Fruit fly (Drosophila melanogaster) whole organism, embryonic: ENCODE results near the gene RpS20.

Experiments
- ATbp ChIP-seq: fragments of 200-800 bp; sonication (Bioruptor generic); optimal IDR thresholded peaks from 2 replicates; lab custom pipeline; 2017; ENCODE audit warnings: missing biosample characterization, mild to moderate bottlenecking, missing genetic modification characterization, missing genetic modification reagents
- Abd-B ChIP-seq: fragments of 200-800 bp; sonication (Bioruptor generic); optimal IDR thresholded peaks from 2 replicates; lab custom pipeline; 2018; ENCODE audit warnings: missing biosample characterization, mild to moderate bottlenecking, missing genetic modification characterization, moderate library complexity
- Atf3 ChIP-seq: fragments of 200-800 bp; sonication (Bioruptor generic); optimal IDR thresholded peaks from 3 replicates; lab custom pipeline; 2016; ENCODE audit warnings: missing biosample characterization, missing genetic modification characterization
- Atf6 ChIP-seq: fragments of 200-800 bp; sonication (Bioruptor generic); IDR thresholded peaks from 2 replicates; pipeline ENCODE4 v1.3.6; 2022; ENCODE audit warnings: missing biosample characterization, missing genetic modification characterization
- Awh ChIP-seq: fragments of 200-800 bp; sonication (Bioruptor generic); IDR thresholded peaks from 2 replicates; pipeline ENCODE4, ENCODE4 v1.3.6; 2022; ENCODE audit warnings: missing biosample characterization, missing genetic modification characterization
- Bdp1 ChIP-seq: fragments of 200-800 bp; sonication (Bioruptor generic); optimal IDR thresholded peaks from 3 replicates; lab custom pipeline; 2016; ENCODE audit warnings: missing biosample characterization, missing genetic modification characterization
- CG10431 ChIP-seq: fragments of 200-800 bp; sonication (Bioruptor generic); optimal IDR thresholded peaks from 3 replicates; lab custom pipeline; 2018; ENCODE audit warnings: missing biosample characterization, mild to moderate bottlenecking, missing genetic modification characterization
- CG10543 ChIP-seq: fragments of 200-800 bp; sonication (Bioruptor generic); optimal IDR thresholded peaks from 3 replicates; lab custom pipeline; 2017; ENCODE audit warnings: missing biosample characterization, mild to moderate bottlenecking, missing genetic modification characterization, moderate library complexity
- CG14710 ChIP-seq: fragments of 200-800 bp; sonication (Bioruptor generic); optimal IDR thresholded peaks from 3 replicates; lab custom pipeline; 2019; ENCODE audit warnings: missing biosample characterization, mild to moderate bottlenecking, missing genetic modification characterization, moderate library complexity
- CG15514 ChIP-seq: fragments of 200-800 bp; sonication (Bioruptor generic); optimal IDR thresholded peaks from 3 replicates; lab custom pipeline; 2017; ENCODE audit warnings: missing biosample characterization, missing genetic modification characterization, mild to moderate bottlenecking, moderate library complexity, missing genetic modification reagents
- CG32532 ChIP-seq: fragments of 200-800 bp; sonication (Bioruptor generic); IDR thresholded peaks from 2 replicates; pipeline ENCODE4 v1.3.6; 2022; ENCODE audit warnings: missing biosample characterization, missing genetic modification characterization
- CG3281 ChIP-seq: fragments of 200-800 bp; sonication (Bioruptor generic); optimal IDR thresholded peaks from 3 replicates; lab custom pipeline; 2017; ENCODE audit warnings: missing biosample characterization, mild to moderate bottlenecking, missing genetic modification characterization
- CG3407 ChIP-seq: fragments of 200-800 bp; sonication (Bioruptor generic); optimal IDR thresholded peaks from 2 replicates; lab custom pipeline; 2018; ENCODE audit warnings: missing biosample characterization, mild to moderate bottlenecking, missing genetic modification characterization
- CG34376 ChIP-seq: fragments of 200-800 bp; sonication (Bioruptor generic); optimal IDR thresholded peaks from 2 replicates; lab custom pipeline; 2018; ENCODE audit warnings: missing biosample characterization, mild to moderate bottlenecking, missing genetic modification characterization
- CG8089 ChIP-seq: fragments of 200-800 bp; sonication (Bioruptor generic); optimal IDR thresholded peaks from 3 replicates; lab custom pipeline; 2016; ENCODE audit warnings: missing biosample characterization, missing genetic modification characterization
- CG8359 ChIP-seq: fragments of 200-800 bp; sonication (Bioruptor generic); optimal IDR thresholded peaks from 2 replicates; lab custom pipeline; 2017; ENCODE audit warnings: missing biosample characterization, mild to moderate bottlenecking, missing genetic modification characterization, borderline replicate concordance
- CG9932 ChIP-seq: fragments of 200-800 bp; sonication (Bioruptor generic); IDR thresholded peaks from 2 replicates; pipeline ENCODE4 v1.3.6; 2022; ENCODE audit warnings: missing biosample characterization, missing genetic modification characterization
- Camta ChIP-seq: fragments of 200-800 bp; sonication (Bioruptor generic); optimal IDR thresholded peaks from 2 replicates; lab custom pipeline; 2016; ENCODE audit warnings: missing biosample characterization, missing genetic modification characterization
- Deaf1 ChIP-seq: fragments of 200-800 bp; optimal IDR thresholded peaks from 3 replicates; lab custom pipeline; 2019; ENCODE audit warnings: missing biosample characterization, mild to moderate bottlenecking, missing genetic modification characterization, moderate library complexity
- Dek ChIP-seq: fragments of 200-800 bp; sonication (Bioruptor generic); optimal IDR thresholded peaks from 3 replicates; lab custom pipeline; 2019; ENCODE audit warnings: missing biosample characterization, mild to moderate bottlenecking, missing genetic modification characterization, moderate library complexity
- Ets65A ChIP-seq: fragments of 200-800 bp; sonication (Bioruptor generic); peaks from one replicate; lab custom pipeline; 2016; ENCODE audit warnings: missing biosample characterization, missing genetic modification characterization
- Ets97D ChIP-seq: fragments of 200-800 bp; sonication (Bioruptor generic); optimal IDR thresholded peaks from 3 replicates; lab custom pipeline; 2016; ENCODE audit warnings: missing biosample characterization, missing genetic modification characterization
- Fer1 ChIP-seq: fragments of 200-800 bp; sonication (Bioruptor generic); optimal IDR thresholded peaks from 2 replicates; lab custom pipeline; 2017; ENCODE audit warnings: missing biosample characterization, mild to moderate bottlenecking, missing genetic modification characterization
- Hand ChIP-seq: fragments of 200-800 bp; sonication (Bioruptor generic); optimal IDR thresholded peaks from 2 replicates; lab custom pipeline; 2017; ENCODE audit warnings: mild to moderate bottlenecking, missing biosample characterization, missing genetic modification reagents, missing genetic modification characterization
- Lpt ChIP-seq: fragments of >200 bp; optimal IDR thresholded peaks from 2 replicates; lab custom pipeline; 2018; ENCODE audit warnings: missing biosample characterization, missing genetic modification characterization
- Side ChIP-seq: fragments of 200-800 bp; sonication (Bioruptor generic); optimal IDR thresholded peaks from 2 replicates; lab custom pipeline; 2016; ENCODE audit warnings: missing biosample characterization, missing genetic modification characterization
- Sry-β ChIP-seq: fragments of 200-800 bp; sonication (Bioruptor generic); optimal IDR thresholded peaks from 2 replicates; lab custom pipeline; 2018; ENCODE audit warnings: missing biosample characterization, mild to moderate bottlenecking, missing genetic modification characterization, moderate library complexity
- al ChIP-seq: fragments of 200-800 bp; sonication (Bioruptor generic); IDR thresholded peaks from 2 replicates; pipeline ENCODE4 v1.3.6; 2022; ENCODE audit warnings: missing biosample characterization, missing genetic modification characterization
- ap ChIP-seq: fragments of 200-800 bp; sonication (Bioruptor generic); IDR thresholded peaks from 2 replicates; pipeline ENCODE4 v1.3.6; 2022; ENCODE audit warnings: missing biosample characterization, missing genetic modification characterization
- ase ChIP-seq: fragments of 200-800 bp; sonication (Bioruptor generic); IDR thresholded peaks from 3 replicates; pipeline ENCODE4 v1.3.6; 2022; ENCODE audit warnings: missing biosample characterization, missing genetic modification characterization
- ash1 ChIP-seq: fragments of 200-800 bp; sonication (Bioruptor generic); optimal IDR thresholded peaks from 2 replicates; lab custom pipeline; 2018; ENCODE audit warnings: missing biosample characterization, mild to moderate bottlenecking, missing genetic modification characterization
- br ChIP-seq: fragments of >200 bp; optimal IDR thresholded peaks from 2 replicates; lab custom pipeline; 2017
- eve ChIP-seq, 2 experiments: fragments of >200 bp; optimal IDR thresholded peaks; 2 replicates each; lab custom pipeline; 2017; ENCODE audit warnings: missing biosample characterization in 2 of 2, missing genetic modification characterization in 2 of 2
- exex ChIP-seq: fragments of 200-800 bp; sonication (Bioruptor generic); optimal IDR thresholded peaks from 4 replicates; lab custom pipeline; 2018; ENCODE audit warnings: missing biosample characterization, mild to moderate bottlenecking, missing genetic modification characterization, moderate library complexity
- fru ChIP-seq: fragments of >200 bp; optimal IDR thresholded peaks from 2 replicates; lab custom pipeline; 2017
- ftz-f1 ChIP-seq: fragments of 200-800 bp; sonication (Bioruptor generic); optimal IDR thresholded peaks from 2 replicates; lab custom pipeline; 2016; ENCODE audit warnings: missing biosample characterization, missing genetic modification characterization
- gce ChIP-seq: fragments of 200-800 bp; sonication (Bioruptor generic); IDR thresholded peaks from 3 replicates; pipeline ENCODE4 v1.3.6; 2022; ENCODE audit warnings: missing biosample characterization, missing genetic modification characterization
- gcm2 ChIP-seq: fragments of 200-800 bp; sonication (Bioruptor generic); optimal IDR thresholded peaks from 2 replicates; lab custom pipeline; 2016; ENCODE audit warnings: missing biosample characterization, missing genetic modification characterization
- gro ChIP-seq: fragments of 200-800 bp; sonication (Bioruptor generic); optimal IDR thresholded peaks from 2 replicates; lab custom pipeline; 2016; ENCODE audit warnings: missing biosample characterization, missing genetic modification characterization
- ham ChIP-seq: fragments of 200-800 bp; sonication (Bioruptor generic); IDR thresholded peaks from 2 replicates; pipeline ENCODE4 v1.3.6; 2022; ENCODE audit warnings: missing biosample characterization, missing genetic modification characterization
- ind ChIP-seq: fragments of 200-800 bp; sonication (Bioruptor generic); optimal IDR thresholded peaks from 3 replicates; lab custom pipeline; 2016; ENCODE audit warnings: missing biosample characterization, missing genetic modification characterization
- insv ChIP-seq, 2 experiments: fragments of 200-800 bp; sonication (Bioruptor generic); optimal IDR thresholded peaks; 3 replicates each; lab custom pipeline; 2016 to 2018; ENCODE audit warnings: missing biosample characterization in 2 of 2, missing genetic modification characterization in 2 of 2
- inv ChIP-seq: fragments of 200-800 bp; sonication (Bioruptor generic); IDR thresholded peaks from 2 replicates; pipeline ENCODE4 v1.3.6; 2022; ENCODE audit warnings: missing biosample characterization, missing genetic modification characterization; ENCODE audit not compliant: partially characterized antibody
- ken ChIP-seq: fragments of 200-800 bp; sonication (Bioruptor generic); IDR thresholded peaks from 3 replicates; pipeline ENCODE4 v1.3.6; 2022; ENCODE audit warnings: missing biosample characterization, missing genetic modification characterization
- lab ChIP-seq: fragments of 200-800 bp; sonication (Bioruptor generic); optimal IDR thresholded peaks from 3 replicates; lab custom pipeline; 2017; ENCODE audit warnings: missing biosample characterization, missing genetic modification characterization, mild to moderate bottlenecking, moderate library complexity, missing genetic modification reagents
- nau ChIP-seq: fragments of 200-800 bp; sonication (Bioruptor generic); optimal IDR thresholded peaks from 3 replicates; lab custom pipeline; 2017; ENCODE audit warnings: missing biosample characterization, mild to moderate bottlenecking, missing genetic modification characterization, missing genetic modification reagents
- nom ChIP-seq: fragments of 200-800 bp; sonication (Bioruptor generic); optimal IDR thresholded peaks from 2 replicates; lab custom pipeline; 2017; ENCODE audit warnings: missing biosample characterization, missing genetic modification characterization, mild to moderate bottlenecking, moderate library complexity, missing genetic modification reagents
- pfk ChIP-seq: fragments of 200-800 bp; sonication (Bioruptor generic); optimal IDR thresholded peaks from 2 replicates; lab custom pipeline; 2018; ENCODE audit warnings: missing biosample characterization, mild to moderate bottlenecking, missing genetic modification characterization, moderate library complexity
- slp2 ChIP-seq: fragments of 200-800 bp; sonication (Bioruptor generic); optimal IDR thresholded peaks from 2 replicates; lab custom pipeline; 2016; ENCODE audit warnings: missing biosample characterization, missing genetic modification characterization
- yki ChIP-seq: fragments of >200 bp; optimal IDR thresholded peaks from 3 replicates; lab custom pipeline; 2018
- zen ChIP-seq: fragments of 200-800 bp; sonication (Bioruptor generic); optimal IDR thresholded peaks from 3 replicates; lab custom pipeline; 2018; ENCODE audit warnings: missing biosample characterization, mild to moderate bottlenecking, missing genetic modification characterization, moderate library complexity

RpS20 gene

DNA sequence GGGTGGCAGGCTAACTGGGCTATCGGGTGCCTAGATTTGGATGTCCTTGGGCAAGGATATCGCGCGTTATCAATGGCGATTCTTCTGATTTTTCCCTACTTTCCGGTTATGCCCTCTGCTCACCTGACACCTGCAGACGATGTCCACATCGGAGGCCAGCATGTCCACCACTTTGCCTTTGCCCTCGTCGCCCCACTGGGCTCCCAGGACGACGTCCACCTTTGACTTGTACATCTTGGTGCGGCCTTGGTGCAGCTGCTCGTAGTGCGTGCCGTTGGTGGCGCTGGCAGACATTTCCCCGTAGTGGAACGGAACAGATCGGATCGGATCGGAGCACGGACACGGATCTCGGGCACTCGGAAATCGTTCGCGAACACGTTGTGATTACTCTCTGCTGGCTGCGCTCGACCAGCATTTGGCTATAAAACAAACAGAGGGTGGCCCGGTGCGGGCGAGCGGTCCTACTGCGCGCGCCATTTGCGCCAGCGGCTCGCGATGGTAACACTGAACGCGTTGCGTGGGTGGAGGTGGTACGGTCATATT, 8.2 kb downstream of the RpS20 start, which contains the start of gene Adss (continued):
- TF ChIP-seq ham (GFP tag; lab: Robert Waterston, UW) (no peak), CG8359 (peak; percentile 3), CG32532 (GFP tag; lab: Robert Waterston, UW) (peak; percentile 60), lab (GFP tag; lab: Kevin White, UChicago) (peak; percentile 63), CG14710 (tag; lab: Kevin White, UChicago) (peak; percentile 21), ase (GFP tag; lab: Robert Waterston, UW) (no peak), Hand (GFP tag; lab: Kevin White, UChicago) (peak; percentile 47), Atf3 (GFP tag; lab: Kevin White, UChicago) (no peak), Camta (GFP tag; lab: Kevin White, UChicago) (peak; percentile 15), Ets65A (GFP tag; lab: Kevin White, UChicago) (no peak), br (lab: Kevin White, UChicago) (no peak), pfk (GFP tag; lab: Kevin White, UChicago) (peak; percentile 65), CG3281 (peak; percentile 29), yki (lab: Kevin White, UChicago) (no peak), ash1 (GFP tag; lab: Kevin White, UChicago) (peak; percentile 44), insv (GFP tag; optimal IDR thresholded peaks at IDR 0.05; lab: Kevin White, UChicago) (peak in 1 of 2 experiments; percentile 6), slp2 (GFP tag; lab: Kevin White, UChicago) (no peak), ken (GFP tag; lab: Robert Waterston, UW) (no peak), Bdp1 (GFP tag; lab: Kevin White, UChicago) (peak; percentile 18), ind (GFP tag; lab: Kevin White, UChicago) (no peak), gro (GFP tag; lab: Kevin White, UChicago) (peak; percentile 51), CG10543 (peak; percentile 29), ftz-f1 (GFP tag; lab: Kevin White, UChicago) (peak; percentile 54), CG9932 (GFP tag; lab: Robert Waterston, UW) (peak; percentile 10; the same call in 1 of the 2 replicates), Dek (peak; percentile 13), ap (no peak), nom (GFP tag; lab: Kevin White, UChicago) (peak; percentile 45), al (peak; percentile 15; the same call in 1 of the 2 replicates), CG34376 (peak; percentile 72), CG10431 (peak; percentile 36), Deaf1 (tag; lab: Kevin White, UChicago) (peak; percentile 78), Ets97D (GFP tag; lab: Kevin White, UChicago) (peak; percentile 50), exex (no peak), fru (lab: Kevin White, UChicago) (no peak), CG3407 (GFP tag; lab: Kevin White, UChicago) (no peak), inv (GFP tag; lab: Robert Waterston, UW) (peak; percentile 11; the same call in 1 of the 2 replicates), Fer1 (peak; percentile 21), nau (GFP tag; lab: Kevin White, UChicago) (no peak), Side (GFP tag; lab: Kevin White, UChicago) (peak; percentile 43), Lpt (peak; percentile 46), zen (tag; lab: Kevin White, UChicago) (no peak), ATbp (GFP tag; lab: Kevin White, UChicago) (no peak), Sry-β (no peak), gcm2 (GFP tag; lab: Kevin White, UChicago) (no peak), Abd-B (GFP tag; lab: Kevin White, UChicago) (peak; percentile 47), Awh (GFP tag; lab: Robert Waterston, UW) (0 out of 2 replicates have a peak, but pooled peaks have one; percentile 11), CG15514 (peak; percentile 66), CG8089 (GFP tag; lab: Kevin White, UChicago) (no peak), gce (GFP tag; lab: Robert Waterston, UW) (no peak), Atf6 (GFP tag; lab: Robert Waterston, UW) (peak; percentile 56; the same call in 1 of the 2 replicates), eve (GFP tag; optimal IDR thresholded peaks at IDR 0.05; lab: Kevin White, UChicago) (no peak)
